Worm (Caenorhabditis elegans) whole organism, L2 larva: ENCODE data around the gene grwd-1.

Experiments used
- C34F6.9 ChIP-seq: fragments of 150-350 bp; optimal IDR thresholded peaks from 2 replicates; lab custom pipeline; 2014; ENCODE audit warnings: missing biosample characterization, missing genetic modification characterization
- F13H6.1 ChIP-seq: sonication (generic microtip); optimal IDR thresholded peaks from 2 replicates; lab custom pipeline; 2016; ENCODE audit warnings: missing genetic modification characterization, missing compliant biosample characterization
- Y55F3AM.14 ChIP-seq: fragments of 200-800 bp; sonication (Bioruptor generic); optimal IDR thresholded peaks from 2 replicates; lab custom pipeline; 2018; ENCODE audit warnings: mild to moderate bottlenecking, missing genetic modification characterization, missing compliant biosample characterization
- ZK546.5 ChIP-seq: sonication (generic microtip); optimal IDR thresholded peaks from 2 replicates; lab custom pipeline; 2017; ENCODE audit warnings: missing biosample characterization, missing genetic modification characterization
- ama-1 ChIP-seq: fragments of 150-350 bp; optimal IDR thresholded peaks from 2 replicates; lab custom pipeline; 2018; ENCODE audit warnings: inconsistent platforms
- ceh-16 ChIP-seq: fragments of 150-350 bp; optimal IDR thresholded peaks from 2 replicates; lab custom pipeline; 2014; ENCODE audit warnings: missing biosample characterization, missing genetic modification characterization
- ceh-82 ChIP-seq: fragments of 150-350 bp; optimal IDR thresholded peaks from 2 replicates; lab custom pipeline; 2014; ENCODE audit warnings: missing biosample characterization, missing genetic modification characterization
- crh-2 ChIP-seq: sonication (generic microtip); optimal IDR thresholded peaks from 2 replicates; lab custom pipeline; 2017; ENCODE audit warnings: missing biosample characterization, missing genetic modification characterization
- dmd-4 ChIP-seq: sonication (generic microtip); optimal IDR thresholded peaks from 2 replicates; lab custom pipeline; 2017; ENCODE audit warnings: missing biosample characterization, missing genetic modification characterization
- egl-27 ChIP-seq: sonication (generic microtip); optimal IDR thresholded peaks from 3 replicates; lab custom pipeline; 2017; ENCODE audit warnings: missing biosample characterization, missing genetic modification reagents, missing genetic modification characterization
- fos-1 ChIP-seq: fragments of 150-350 bp; optimal IDR thresholded peaks from 2 replicates; lab custom pipeline; 2014; ENCODE audit warnings: missing biosample characterization, missing genetic modification characterization
- lin-11 ChIP-seq: fragments of 150-350 bp; sonication (generic microtip); optimal IDR thresholded peaks from 2 replicates; lab custom pipeline; 2014; ENCODE audit warnings: missing biosample characterization, missing genetic modification characterization, inconsistent platforms, mixed read lengths
- lin-13 ChIP-seq: fragments of 150-350 bp; optimal IDR thresholded peaks from 2 replicates; lab custom pipeline; 2014; ENCODE audit warnings: missing biosample characterization, missing genetic modification reagents, missing genetic modification characterization
- lsy-2 ChIP-seq, 2 experiments: fragments of 150-350 bp in 1 of 2; sonication (generic microtip) in 1 of 2; optimal IDR thresholded peaks; 2 replicates each; lab custom pipeline; 2014 to 2017; ENCODE audit warnings: missing biosample characterization in 2 of 2, missing genetic modification characterization in 2 of 2
- mab-5 ChIP-seq: fragments of 150-350 bp; optimal IDR thresholded peaks from 2 replicates; lab custom pipeline; 2014; ENCODE audit warnings: missing biosample characterization, missing genetic modification characterization
- mbf-1 ChIP-seq: sonication (generic microtip); optimal IDR thresholded peaks from 2 replicates; lab custom pipeline; 2017; ENCODE audit warnings: missing biosample characterization, missing genetic modification characterization
- mdl-1 ChIP-seq, 2 experiments: fragments of 150-350 bp in 1 of 2; sonication (generic microtip) in 1 of 2; optimal IDR thresholded peaks; 2 replicates each; lab custom pipeline; 2017; ENCODE audit warnings: missing biosample characterization in 2 of 2, missing genetic modification characterization in 2 of 2
- nhr-10 ChIP-seq: sonication (generic microtip); optimal IDR thresholded peaks from 2 replicates; lab custom pipeline; 2017; ENCODE audit warnings: missing biosample characterization, missing genetic modification characterization
- nhr-11 ChIP-seq: fragments of 150-350 bp; optimal IDR thresholded peaks from 2 replicates; lab custom pipeline; 2014; ENCODE audit warnings: missing biosample characterization, missing genetic modification characterization
- nhr-12 ChIP-seq: fragments of 150-350 bp; optimal IDR thresholded peaks from 2 replicates; lab custom pipeline; 2014; ENCODE audit warnings: missing biosample characterization, missing genetic modification characterization
- nhr-129 ChIP-seq: fragments of 150-350 bp; optimal IDR thresholded peaks from 2 replicates; lab custom pipeline; 2014; ENCODE audit warnings: missing biosample characterization, missing genetic modification characterization
- nhr-237 ChIP-seq: fragments of 150-350 bp; optimal IDR thresholded peaks from 2 replicates; lab custom pipeline; 2014; ENCODE audit warnings: missing biosample characterization, missing genetic modification characterization
- nhr-6 ChIP-seq: fragments of 150-350 bp; optimal IDR thresholded peaks from 2 replicates; lab custom pipeline; 2014; ENCODE audit warnings: missing biosample characterization, missing genetic modification characterization
- nhr-77 ChIP-seq: fragments of 150-350 bp; optimal IDR thresholded peaks from 2 replicates; lab custom pipeline; 2014; ENCODE audit warnings: missing biosample characterization, missing genetic modification characterization
- peb-1 ChIP-seq: fragments of 150-350 bp; optimal IDR thresholded peaks from 2 replicates; lab custom pipeline; 2014; ENCODE audit warnings: missing biosample characterization, missing genetic modification characterization
- skn-1 ChIP-seq: sonication (generic microtip); optimal IDR thresholded peaks from 2 replicates; lab custom pipeline; 2017; ENCODE audit warnings: missing biosample characterization, missing genetic modification characterization
- sma-9 ChIP-seq, 2 experiments: fragments of 150-350 bp in 1 of 2; sonication (generic microtip) in 1 of 2; optimal IDR thresholded peaks; 2 replicates each; lab custom pipeline; 2014 to 2016; ENCODE audit warnings: missing genetic modification characterization in 2 of 2, mild to moderate bottlenecking in 1 of 2, missing biosample characterization in 1 of 2, missing compliant biosample characterization in 1 of 2, missing genetic modification reagents in 1 of 2, moderate library complexity in 1 of 2
- unc-39 ChIP-seq: fragments of 150-350 bp; optimal IDR thresholded peaks from 2 replicates; lab custom pipeline; 2014; ENCODE audit warnings: missing biosample characterization, missing genetic modification characterization
- zag-1 ChIP-seq: fragments of 150-350 bp; optimal IDR thresholded peaks from 2 replicates; lab custom pipeline; 2014; ENCODE audit warnings: missing biosample characterization, missing genetic modification characterization
- ztf-1 ChIP-seq: fragments of 200-800 bp; sonication (Bioruptor generic); conservative IDR thresholded peaks from 2 replicates; pipeline ENCODE4 v1.3.6; 2022; ENCODE audit warnings: missing genetic modification characterization, missing compliant biosample characterization

grwd-1 gene

ce11 chrIII:5134506-5134905 is 18.8 kb upstream of the grwd-1 start:
- TF ChIP-seq nhr-11 (tag; lab: Kevin White, UChicago) (no peak), C34F6.9 (no peak), mab-5 (tag; lab: Kevin White, UChicago) (no peak), mdl-1 (tag; optimal IDR thresholded peaks at IDR 0.05; lab: Kevin White, UChicago) (no peak), ceh-16 (tag; lab: Kevin White, UChicago) (no peak), dmd-4 (no peak), F13H6.1 (tag; lab: Kevin White, UChicago) (no peak), nhr-12 (tag; lab: Kevin White, UChicago) (no peak), ama-1 (lab: Kevin White, UChicago) (no peak), fos-1 (tag; lab: Kevin White, UChicago) (peak; percentile 10), lsy-2 (tag; optimal IDR thresholded peaks at IDR 0.05; lab: Kevin White, UChicago) (peak in 1 of 2 experiments; percentile 41)
- TF ChIP-seq, all 48 proteins: peak for 2

ce11 chrIII:5136033-5136597 is 17.1 kb upstream of the grwd-1 start, which contains the start of gene tbx-2:
tbx-2 (minus strand) TSS chrIII:5136296.
- TF ChIP-seq nhr-129 (tag; lab: Kevin White, UChicago) (no peak), lsy-2 (tag; optimal IDR thresholded peaks at IDR 0.05; lab: Kevin White, UChicago) (peak in 1 of 2 experiments; percentile 46), nhr-10 (tag; lab: Kevin White, UChicago) (no peak), ceh-82 (tag; lab: Kevin White, UChicago) (no peak), zag-1 (tag; lab: Kevin White, UChicago) (no peak)

- TF ChIP-seq fos-1 (tag; lab: Kevin White, UChicago): peak; percentile 58
- no peak for TF ChIP-seq lsy-2 (tag; optimal IDR thresholded peaks at IDR 0.05; lab: Kevin White, UChicago)
- peak; percentile 63 for TF ChIP-seq crh-2 (tag; lab: Kevin White, UChicago)
Observed at ce11 chrIII:5137099-5137498, 16.2 kb upstream of the grwd-1 start.

ce11 chrIII:5137685-5138084 is 15.6 kb upstream of the grwd-1 start:
- TF ChIP-seq skn-1 (tag; lab: Kevin White, UChicago): no peak
- TF ChIP-seq nhr-10 (tag; lab: Kevin White, UChicago): no peak
- TF ChIP-seq mbf-1 (tag; lab: Kevin White, UChicago): no peak
- TF ChIP-seq Y55F3AM.14 (GFP tag; lab: Kevin White, UChicago): no peak
- no peak for TF ChIP-seq mab-5 (tag; lab: Kevin White, UChicago)
- TF ChIP-seq egl-27 (tag; lab: Kevin White, UChicago): no peak
- no peak for TF ChIP-seq ama-1 (lab: Kevin White, UChicago)
- no peak for TF ChIP-seq ztf-1 (GFP tag; lab: Robert Waterston, UW)
- no peak for TF ChIP-seq mdl-1 (tag; optimal IDR thresholded peaks at IDR 0.05; lab: Kevin White, UChicago)

ce11 chrIII:5138940-5139533 is 14.2 kb upstream of the grwd-1 start:
- no peak for TF ChIP-seq Y55F3AM.14 (GFP tag; lab: Kevin White, UChicago)
- TF ChIP-seq mdl-1 (tag; optimal IDR thresholded peaks at IDR 0.05; lab: Kevin White, UChicago): no peak
- TF ChIP-seq skn-1 (tag; lab: Kevin White, UChicago): no peak
- no peak for TF ChIP-seq ZK546.5 (tag; lab: Kevin White, UChicago)
- no peak for TF ChIP-seq ztf-1 (GFP tag; lab: Robert Waterston, UW)
- no peak for TF ChIP-seq nhr-6 (tag; lab: Kevin White, UChicago)

DNA sequence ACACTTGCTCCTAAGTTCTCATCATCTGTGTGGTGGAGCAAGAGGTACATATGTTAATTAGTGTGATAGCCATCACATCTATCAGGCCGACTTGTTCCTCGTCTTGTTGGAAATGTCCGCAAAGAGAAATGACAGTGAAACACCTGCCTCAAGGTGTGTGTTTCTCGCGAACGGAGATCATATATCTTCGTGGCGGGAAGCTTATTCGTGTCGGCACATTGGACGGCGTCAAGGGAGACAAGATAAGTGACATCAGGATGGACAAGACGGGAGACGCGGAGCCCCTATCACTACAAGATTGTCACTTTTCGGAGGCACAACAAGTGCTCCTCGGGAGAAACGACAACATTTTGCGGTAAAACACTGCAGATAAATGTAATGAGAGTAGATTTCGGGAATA is 13.5 kb upstream of the grwd-1 start:
- TF ChIP-seq lin-13 (GFP tag; lab: Kevin White, UChicago): no peak
- TF ChIP-seq unc-39 (tag; lab: Kevin White, UChicago): no peak
- TF ChIP-seq peb-1 (tag; lab: Kevin White, UChicago): no peak
- TF ChIP-seq nhr-237: no peak
- no peak for TF ChIP-seq lin-11 (tag; lab: Kevin White, UChicago)
- no peak for TF ChIP-seq nhr-77

DNA sequence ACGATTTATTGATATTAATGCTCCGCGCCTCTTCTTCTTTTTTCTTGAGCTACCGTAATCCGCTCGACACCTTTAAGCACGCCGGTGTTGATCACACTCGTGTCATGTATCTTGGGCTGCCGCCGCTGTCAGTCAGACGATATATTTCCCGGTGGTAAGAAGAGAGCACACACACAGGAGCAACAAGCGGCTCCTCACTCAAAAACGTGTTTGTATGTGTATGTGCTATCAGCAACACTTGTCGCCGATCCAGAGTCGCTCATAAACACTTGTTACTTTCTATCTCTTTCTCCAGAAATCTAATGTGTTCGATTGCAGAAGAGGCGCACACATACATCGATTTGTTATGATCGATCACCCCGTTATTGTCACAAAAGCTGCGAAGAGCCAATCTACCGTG is 12.7 kb upstream of the grwd-1 start:
- TF ChIP-seq nhr-12 (tag; lab: Kevin White, UChicago) (no peak), sma-9 (GFP tag; optimal IDR thresholded peaks at IDR 0.05; lab: Kevin White, UChicago) (peak; percentile 36), sma-9 (tag; optimal IDR thresholded peaks at IDR 0.05; lab: Kevin White, UChicago) (no peak), F13H6.1 (tag; lab: Kevin White, UChicago) (peak; percentile 56), Y55F3AM.14 (GFP tag; lab: Kevin White, UChicago) (no peak), lsy-2 (tag; optimal IDR thresholded peaks at IDR 0.05; lab: Kevin White, UChicago) (peak in 1 of 2 experiments; percentile 67)
